Worm (Caenorhabditis elegans): Measurements from ENCODE around the gene hrg-4.

- no peak for TF ChIP-seq tbx-8 (GFP tag; optimal IDR thresholded peaks at IDR 0.05)
- no peak for TF ChIP-seq elt-3 (tag; optimal IDR thresholded peaks at IDR 0.05)
- TF ChIP-seq nhr-237 (tag; optimal IDR thresholded peaks at IDR 0.05), result no peak
- no peak for TF ChIP-seq nhr-76 (tag; optimal IDR thresholded peaks at IDR 0.05)
- no peak for TF ChIP-seq lsy-2 (tag; optimal IDR thresholded peaks at IDR 0.05)
- TF ChIP-seq pha-4 (tag; optimal IDR thresholded peaks at IDR 0.05), result no peak
- no peak for TF ChIP-seq mep-1 (tag; optimal IDR thresholded peaks at IDR 0.05)
- TF ChIP-seq ztf-11 (tag; optimal IDR thresholded peaks at IDR 0.05), result no peak
- no peak for TF ChIP-seq hlh-1 (tag; optimal IDR thresholded peaks at IDR 0.05)
- TF ChIP-seq nhr-2 (tag; optimal IDR thresholded peaks at IDR 0.05), result no peak
- TF ChIP-seq ces-1 (GFP tag; optimal IDR thresholded peaks at IDR 0.05), result no peak
- no peak for TF ChIP-seq lin-13 (tag; optimal IDR thresholded peaks at IDR 0.05)
- no peak for TF ChIP-seq snpc-4 (tag; optimal IDR thresholded peaks at IDR 0.05)
Observed at ce11 chrIV:11044377-11044776, 13.6 kb upstream of the hrg-4 start.
